Worm (Caenorhabditis elegans) whole organism, L1 larva: Measurements from ENCODE around the gene F43G6.8.

ENCODE experiments used
- C16A3.4 ChIP-seq: fragments of 150-350 bp; optimal IDR thresholded peaks from 2 replicates; lab custom pipeline; 2014; ENCODE audit warnings: missing biosample characterization, missing genetic modification characterization
- alr-1 ChIP-seq: fragments of 200-800 bp; sonication (Bioruptor generic); optimal IDR thresholded peaks from 2 replicates; lab custom pipeline; 2018; ENCODE audit warnings: borderline replicate concordance, mild to moderate bottlenecking, missing genetic modification characterization, missing compliant biosample characterization
- ama-1 ChIP-seq: fragments of 150-350 bp; optimal IDR thresholded peaks from 2 replicates; lab custom pipeline; 2014
- ceh-82 ChIP-seq, 3 experiments: fragments of 150-350 bp in 1 of 3; sonication (generic microtip) in 2 of 3; optimal IDR thresholded peaks; 2 replicates each; lab custom pipeline; 2014 to 2017; ENCODE audit warnings: missing biosample characterization in 3 of 3, missing genetic modification characterization in 3 of 3
- dsc-1 ChIP-seq: sonication (generic microtip); optimal IDR thresholded peaks from 2 replicates; lab custom pipeline; 2016; ENCODE audit warnings: mild to moderate bottlenecking, missing genetic modification characterization, missing compliant biosample characterization
- efl-3 ChIP-seq: fragments of 200-800 bp; sonication (Bioruptor generic); optimal IDR thresholded peaks from 2 replicates; lab custom pipeline; 2018; ENCODE audit warnings: mild to moderate bottlenecking, missing genetic modification characterization, missing compliant biosample characterization
- egl-27 ChIP-seq, 2 experiments: fragments of 150-350 bp in 1 of 2; sonication (generic microtip); optimal IDR thresholded peaks; 3 replicates each; lab custom pipeline; 2017 to 2018; ENCODE audit warnings: missing biosample characterization in 2 of 2, missing genetic modification characterization in 2 of 2, missing genetic modification reagents in 2 of 2
- lsy-2 ChIP-seq, 2 experiments: fragments of 150-350 bp; optimal IDR thresholded peaks; 2 replicates each; lab custom pipeline; 2014; ENCODE audit warnings: missing biosample characterization in 2 of 2, missing genetic modification characterization in 2 of 2
- nhr-76 ChIP-seq: sonication (generic microtip); optimal IDR thresholded peaks from 2 replicates; lab custom pipeline; 2017; ENCODE audit warnings: missing biosample characterization, missing genetic modification characterization
- nhr-77 ChIP-seq: fragments of 150-350 bp; optimal IDR thresholded peaks from 2 replicates; lab custom pipeline; 2014; ENCODE audit warnings: missing biosample characterization, missing genetic modification characterization
- pqm-1 ChIP-seq: sonication (generic microtip); optimal IDR thresholded peaks from 3 replicates; lab custom pipeline; 2017; ENCODE audit warnings: missing biosample characterization, missing genetic modification characterization
- skn-1 ChIP-seq: fragments of 150-350 bp; optimal IDR thresholded peaks from 2 replicates; lab custom pipeline; 2014; ENCODE audit warnings: missing biosample characterization, missing genetic modification characterization
- snpc-4 ChIP-seq: fragments of 150-350 bp; optimal IDR thresholded peaks from 2 replicates; lab custom pipeline; 2014; ENCODE audit warnings: missing biosample characterization, missing genetic modification characterization
- unc-62 ChIP-seq: fragments of 150-350 bp; optimal IDR thresholded peaks from 2 replicates; lab custom pipeline; 2014; ENCODE audit warnings: missing biosample characterization, missing genetic modification reagents, missing genetic modification characterization

ce11 chrII:11842317-11842716, 28.4 kb upstream of the F43G6.8 start, which contains the start of gene T27D12.1:
- TF ChIP-seq dsc-1 (tag; lab: Kevin White, UChicago) (no peak), nhr-77 (no peak), egl-27 (tag; optimal IDR thresholded peaks at IDR 0.05; lab: Kevin White, UChicago) (no peak), skn-1 (tag; lab: Kevin White, UChicago) (no peak), efl-3 (GFP tag; lab: Kevin White, UChicago) (no peak), ama-1 (lab: Kevin White, UChicago) (no peak), lsy-2 (tag; optimal IDR thresholded peaks at IDR 0.05; lab: Kevin White, UChicago) (no peak), snpc-4 (no peak), unc-62 (GFP tag; lab: Kevin White, UChicago) (no peak), nhr-76 (tag; lab: Kevin White, UChicago) (no peak), pqm-1 (no peak), ceh-82 (tag; optimal IDR thresholded peaks at IDR 0.05; lab: Kevin White, UChicago) (no peak), alr-1 (tag; lab: Kevin White, UChicago) (no peak), C16A3.4 (tag; lab: Kevin White, UChicago) (no peak)
